Worm (Caenorhabditis elegans) whole organism, L1 larva: ENCODE results near the gene chil-12.

Experiments used
- alr-1 ChIP-seq: fragments of 200-800 bp; sonication (Bioruptor generic); optimal IDR thresholded peaks from 2 replicates; lab custom pipeline; 2018; ENCODE audit warnings: borderline replicate concordance, mild to moderate bottlenecking, missing genetic modification characterization, missing compliant biosample characterization
- ceh-82 ChIP-seq, 3 experiments: fragments of 150-350 bp in 1 of 3; sonication (generic microtip) in 2 of 3; optimal IDR thresholded peaks; 2 replicates each; lab custom pipeline; 2014 to 2017; ENCODE audit warnings: missing biosample characterization in 3 of 3, missing genetic modification characterization in 3 of 3
- ces-1 ChIP-seq: fragments of 150-350 bp; optimal IDR thresholded peaks from 2 replicates; lab custom pipeline; 2014; ENCODE audit warnings: missing biosample characterization, missing genetic modification reagents, missing genetic modification characterization
- dpl-1 ChIP-seq, 3 experiments: fragments of 150-350 bp in 2 of 3; sonication (generic microtip) in 1 of 3; optimal IDR thresholded peaks; 2 replicates each; lab custom pipeline; 2014 to 2017; ENCODE audit warnings: missing biosample characterization in 3 of 3, missing genetic modification characterization in 3 of 3, missing genetic modification reagents in 3 of 3
- egl-27 ChIP-seq, 2 experiments: fragments of 150-350 bp in 1 of 2; sonication (generic microtip); optimal IDR thresholded peaks; 3 replicates each; lab custom pipeline; 2017 to 2018; ENCODE audit warnings: missing biosample characterization in 2 of 2, missing genetic modification characterization in 2 of 2, missing genetic modification reagents in 2 of 2
- elt-3 ChIP-seq, 6 experiments: fragments of 150-350 bp in 1 of 6; sonication (generic microtip); optimal IDR thresholded peaks; 2 replicates each; lab custom pipeline; 2017 to 2018; ENCODE audit warnings: missing biosample characterization in 6 of 6, missing genetic modification characterization in 6 of 6, inconsistent platforms in 1 of 6
- lin-39 ChIP-seq: fragments of 150-350 bp; optimal IDR thresholded peaks from 2 replicates; lab custom pipeline; 2014; ENCODE audit warnings: missing biosample characterization, missing genetic modification reagents, missing genetic modification characterization
- nhr-237 ChIP-seq: fragments of 150-350 bp; optimal IDR thresholded peaks from 2 replicates; lab custom pipeline; 2014; ENCODE audit warnings: missing biosample characterization, missing genetic modification characterization
- nhr-77 ChIP-seq: fragments of 150-350 bp; optimal IDR thresholded peaks from 2 replicates; lab custom pipeline; 2014; ENCODE audit warnings: missing biosample characterization, missing genetic modification characterization
- pax-3 ChIP-seq: fragments of 200-800 bp; sonication (Bioruptor generic); optimal IDR thresholded peaks from 2 replicates; lab custom pipeline; 2018; ENCODE audit warnings: mild to moderate bottlenecking, missing genetic modification characterization, moderate library complexity, missing compliant biosample characterization
- skn-1 ChIP-seq: fragments of 150-350 bp; optimal IDR thresholded peaks from 2 replicates; lab custom pipeline; 2014; ENCODE audit warnings: missing biosample characterization, missing genetic modification characterization
- xbp-1 ChIP-seq: sonication (generic microtip); optimal IDR thresholded peaks from 2 replicates; lab custom pipeline; 2016; ENCODE audit warnings: missing genetic modification characterization, missing compliant biosample characterization
- ztf-4 ChIP-seq: fragments of 150-350 bp; optimal IDR thresholded peaks from 2 replicates; lab custom pipeline; 2014; ENCODE audit warnings: missing biosample characterization, missing genetic modification characterization

DNA sequence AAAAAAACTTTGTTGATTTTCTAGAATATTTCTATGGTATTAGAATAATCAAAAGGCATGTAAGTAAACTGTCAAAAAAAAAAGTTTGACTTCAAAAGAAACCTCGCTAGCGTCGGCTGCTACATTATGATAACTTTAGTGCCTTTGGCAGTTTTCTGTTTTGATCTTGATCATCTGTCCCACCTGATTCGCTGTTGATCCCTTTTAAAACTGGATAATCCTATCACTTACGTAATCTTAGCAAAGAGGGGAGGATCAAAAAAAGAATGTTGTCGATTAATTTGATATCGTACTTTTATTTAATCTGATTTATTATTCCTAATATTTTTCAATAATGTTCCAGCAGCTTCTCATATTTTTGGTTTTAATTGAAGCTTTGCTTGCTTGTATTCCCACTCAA is 18.5 kb downstream of the chil-12 start, which contains the start of gene M01B2.8:
- TF ChIP-seq xbp-1 (tag; lab: Kevin White, UChicago) (no peak), ceh-82 (tag; optimal IDR thresholded peaks at IDR 0.05; lab: Kevin White, UChicago) (no peak), elt-3 (tag; optimal IDR thresholded peaks at IDR 0.05; lab: Kevin White, UChicago) (no peak), pax-3 (no peak), nhr-237 (tag; lab: Kevin White, UChicago) (no peak), lin-39 (tag; lab: Kevin White, UChicago) (no peak), dpl-1 (GFP tag; optimal IDR thresholded peaks at IDR 0.05; lab: Kevin White, UChicago) (no peak), skn-1 (tag; lab: Kevin White, UChicago) (no peak), nhr-77 (no peak), ztf-4 (tag; lab: Kevin White, UChicago) (no peak), egl-27 (tag; optimal IDR thresholded peaks at IDR 0.05; lab: Kevin White, UChicago) (no peak), alr-1 (tag; lab: Kevin White, UChicago) (no peak), ces-1 (no peak)
